Worm (Caenorhabditis elegans) whole organism, L3 larva: Measurements from ENCODE around the gene spas-1.

Source experiments
- ceh-28 ChIP-seq: fragments of 150-350 bp; optimal IDR thresholded peaks from 2 replicates; lab custom pipeline; 2014; ENCODE audit warnings: missing biosample characterization, missing genetic modification reagents, missing genetic modification characterization
- ceh-82 ChIP-seq: fragments of 150-350 bp; optimal IDR thresholded peaks from 2 replicates; lab custom pipeline; 2014; ENCODE audit warnings: missing biosample characterization, missing genetic modification characterization
- egl-27 ChIP-seq: sonication (generic microtip); optimal IDR thresholded peaks from 4 replicates; lab custom pipeline; 2017; ENCODE audit warnings: missing biosample characterization, missing genetic modification reagents, missing genetic modification characterization
- egl-5 ChIP-seq: fragments of 150-350 bp; optimal IDR thresholded peaks from 2 replicates; lab custom pipeline; 2017; ENCODE audit warnings: missing biosample characterization, missing genetic modification reagents, missing genetic modification characterization, inconsistent platforms
- elt-1 ChIP-seq: fragments of 150-350 bp; optimal IDR thresholded peaks from 2 replicates; lab custom pipeline; 2014; ENCODE audit warnings: missing biosample characterization, missing genetic modification characterization
- elt-2 ChIP-seq: sonication (generic microtip); optimal IDR thresholded peaks from 2 replicates; lab custom pipeline; 2016; ENCODE audit warnings: missing genetic modification reagents, mild to moderate bottlenecking, missing genetic modification characterization, missing compliant biosample characterization
- eor-1 ChIP-seq, 2 experiments: fragments of 150-350 bp; optimal IDR thresholded peaks; 2 replicates each; lab custom pipeline; 2014 to 2018; ENCODE audit warnings: missing biosample characterization in 2 of 2, missing genetic modification characterization in 2 of 2
- fkh-10 ChIP-seq: sonication (generic microtip); optimal IDR thresholded peaks from 2 replicates; lab custom pipeline; 2017; ENCODE audit warnings: missing biosample characterization, missing genetic modification reagents, missing genetic modification characterization
- fkh-2 ChIP-seq: fragments of 150-350 bp; optimal IDR thresholded peaks from 2 replicates; lab custom pipeline; 2014; ENCODE audit warnings: missing biosample characterization, missing genetic modification reagents, missing genetic modification characterization
- hmg-11 ChIP-seq: sonication (generic microtip); optimal IDR thresholded peaks from 2 replicates; lab custom pipeline; 2016; ENCODE audit warnings: missing genetic modification characterization, missing compliant biosample characterization
- lin-15B ChIP-seq: fragments of 150-350 bp; optimal IDR thresholded peaks from 2 replicates; lab custom pipeline; 2014; ENCODE audit warnings: missing biosample characterization, missing genetic modification characterization
- lin-39 ChIP-seq: fragments of 150-350 bp; optimal IDR thresholded peaks from 2 replicates; lab custom pipeline; 2018; ENCODE audit warnings: missing biosample characterization, missing genetic modification reagents, missing genetic modification characterization
- mdl-1 ChIP-seq: fragments of 150-350 bp; optimal IDR thresholded peaks from 2 replicates; lab custom pipeline; 2014; ENCODE audit warnings: missing biosample characterization, missing genetic modification characterization
- mml-1 ChIP-seq: fragments of 150-350 bp; sonication (generic microtip); optimal IDR thresholded peaks from 3 replicates; lab custom pipeline; 2014; ENCODE audit warnings: missing biosample characterization, missing genetic modification characterization
- nfya-1 ChIP-seq: sonication (generic microtip); optimal IDR thresholded peaks from 2 replicates; lab custom pipeline; 2017; ENCODE audit warnings: missing genetic modification characterization, mild to moderate bottlenecking, missing compliant biosample characterization, antibody characterized with exemption, moderate library complexity; ENCODE audit not compliant: insufficient read depth
- nhr-11 ChIP-seq: fragments of 150-350 bp; optimal IDR thresholded peaks from 2 replicates; lab custom pipeline; 2014; ENCODE audit warnings: missing biosample characterization, missing genetic modification characterization
- nhr-12 ChIP-seq: fragments of 150-350 bp; optimal IDR thresholded peaks from 2 replicates; lab custom pipeline; 2014; ENCODE audit warnings: missing biosample characterization, missing genetic modification characterization
- nhr-23 ChIP-seq: fragments of 150-350 bp; optimal IDR thresholded peaks from 2 replicates; lab custom pipeline; 2014; ENCODE audit warnings: missing biosample characterization, missing genetic modification reagents, missing genetic modification characterization
- nhr-237 ChIP-seq: fragments of 150-350 bp; optimal IDR thresholded peaks from 2 replicates; lab custom pipeline; 2014; ENCODE audit warnings: missing biosample characterization, missing genetic modification characterization
- nhr-25 ChIP-seq: sonication (generic microtip); optimal IDR thresholded peaks from 2 replicates; lab custom pipeline; 2017; ENCODE audit warnings: missing biosample characterization, missing genetic modification characterization
- nhr-28 ChIP-seq: fragments of 150-350 bp; optimal IDR thresholded peaks from 2 replicates; lab custom pipeline; 2014; ENCODE audit warnings: missing biosample characterization, missing genetic modification characterization
- nhr-67 ChIP-seq: fragments of 150-350 bp; optimal IDR thresholded peaks from 2 replicates; lab custom pipeline; 2014; ENCODE audit warnings: missing biosample characterization, missing genetic modification characterization
- nhr-77 ChIP-seq: fragments of 150-350 bp; optimal IDR thresholded peaks from 2 replicates; lab custom pipeline; 2014; ENCODE audit warnings: missing biosample characterization, missing genetic modification characterization
- pha-4 ChIP-seq: fragments of 150-350 bp; optimal IDR thresholded peaks from 2 replicates; lab custom pipeline; 2014; ENCODE audit warnings: missing biosample characterization, missing genetic modification reagents, missing genetic modification characterization
- pqm-1 ChIP-seq: fragments of 150-350 bp; optimal IDR thresholded peaks from 2 replicates; lab custom pipeline; 2017; ENCODE audit warnings: missing biosample characterization, missing genetic modification characterization, inconsistent platforms
- sea-2 ChIP-seq: fragments of 150-350 bp; sonication (generic microtip); optimal IDR thresholded peaks from 4 replicates; lab custom pipeline; 2014; ENCODE audit warnings: missing biosample characterization, missing genetic modification reagents, missing genetic modification characterization
- skn-1 ChIP-seq: fragments of 150-350 bp; optimal IDR thresholded peaks from 2 replicates; lab custom pipeline; 2014; ENCODE audit warnings: missing biosample characterization, missing genetic modification characterization
- zag-1 ChIP-seq: fragments of 150-350 bp; optimal IDR thresholded peaks from 2 replicates; lab custom pipeline; 2014; ENCODE audit warnings: missing biosample characterization, missing genetic modification characterization
- ztf-11 ChIP-seq: fragments of 150-350 bp; optimal IDR thresholded peaks from 2 replicates; lab custom pipeline; 2014; ENCODE audit warnings: missing biosample characterization, missing genetic modification characterization

Gene spas-1

ce11 chrV:9220444-9220843 is 44.9 kb downstream of the spas-1 start:
- TF ChIP-seq pha-4 (tag; lab: Kevin White, UChicago) (peak; percentile 77), nhr-237 (tag; lab: Kevin White, UChicago) (no peak), pqm-1 (tag; lab: Kevin White, UChicago) (peak; percentile 21), nhr-67 (tag; lab: Kevin White, UChicago) (no peak), fkh-2 (tag; lab: Kevin White, UChicago) (no peak), skn-1 (peak; percentile 46), ceh-28 (tag; lab: Kevin White, UChicago) (no peak), sea-2 (GFP tag; lab: Kevin White, UChicago) (no peak), hmg-11 (peak; percentile 28), nfya-1 (tag; lab: Kevin White, UChicago) (peak; percentile 79), nhr-23 (peak; percentile 51), nhr-25 (tag; lab: Kevin White, UChicago) (peak; percentile 55), egl-5 (tag; lab: Kevin White, UChicago) (peak; percentile 28), lin-15B (tag; lab: Kevin White, UChicago) (peak; percentile 75), elt-2 (tag; lab: Kevin White, UChicago) (peak; percentile 44)

- no peak for TF ChIP-seq hmg-11
- peak; percentile 25 for TF ChIP-seq nhr-25 (tag; lab: Kevin White, UChicago)
- TF ChIP-seq, all 47 proteins: peak for 1
Observed at ce11 chrV:9221566-9221965, 46.0 kb downstream of the spas-1 start, which contains the start of gene grd-6. TSS of gene grd-6 (plus strand) at chrV:9221866.

- TF ChIP-seq ceh-82 (tag; lab: Kevin White, UChicago) = no peak
Observed at ce11 chrV:9222819-9223218, 47.2 kb downstream of the spas-1 start.

- no peak for TF ChIP-seq nfya-1 (tag; lab: Kevin White, UChicago)
- no peak for TF ChIP-seq nhr-25 (tag; lab: Kevin White, UChicago)
- TF ChIP-seq eor-1 (tag; optimal IDR thresholded peaks at IDR 0.05; lab: Kevin White, UChicago) = no peak
- no peak for TF ChIP-seq pha-4 (tag; lab: Kevin White, UChicago)
- TF ChIP-seq ceh-28 (tag; lab: Kevin White, UChicago) = no peak
- no peak for TF ChIP-seq fkh-10 (GFP tag; lab: Kevin White, UChicago)
- TF ChIP-seq mml-1 = no peak
- no peak for TF ChIP-seq nhr-77 (tag; lab: Kevin White, UChicago)
- no peak for TF ChIP-seq elt-1
- no peak for TF ChIP-seq nhr-28 (tag; lab: Kevin White, UChicago)
- TF ChIP-seq zag-1 (tag; lab: Kevin White, UChicago) = no peak
- no peak for TF ChIP-seq egl-27 (tag; lab: Kevin White, UChicago)
- TF ChIP-seq nhr-11 (tag; lab: Kevin White, UChicago) = no peak
- no peak for TF ChIP-seq lin-39
- TF ChIP-seq elt-2 (tag; lab: Kevin White, UChicago) = no peak
- TF ChIP-seq mdl-1 = no peak
Observed at ce11 chrV:9224377-9224776, 48.8 kb downstream of the spas-1 start.

ce11 chrV:9224981-9225380 is 49.4 kb downstream of the spas-1 start:
- peak; percentile 38 for TF ChIP-seq nhr-25 (tag; lab: Kevin White, UChicago)
- no peak for TF ChIP-seq nhr-12

ce11 chrV:9225675-9226144 is 50.1 kb downstream of the spas-1 start, which contains the start of gene F07C3.2:
TSS of gene F07C3.2 (plus strand) at chrV:9226094.
- TF ChIP-seq lin-39 (peak; percentile 62), ceh-82 (tag; lab: Kevin White, UChicago) (no peak), ztf-11 (tag; lab: Kevin White, UChicago) (no peak), fkh-2 (tag; lab: Kevin White, UChicago) (no peak), fkh-10 (GFP tag; lab: Kevin White, UChicago) (peak; percentile 13), nhr-28 (tag; lab: Kevin White, UChicago) (no peak), zag-1 (tag; lab: Kevin White, UChicago) (no peak), hmg-11 (peak; percentile 26), nhr-12 (no peak), nfya-1 (tag; lab: Kevin White, UChicago) (peak; percentile 41)
